Fruit fly (Drosophila melanogaster): ENCODE measurements around the gene CG18746.

Gene CG18746

dm6 chr3R:7809662-7810621, 20.0 kb upstream of the CG18746 start, which contains the start of the genes CG2993 and sgll (continued):
- TF ChIP-seq tin (GFP tag; optimal IDR thresholded peaks at IDR 0.05) (peak; percentile 97), ara (GFP tag; IDR thresholded peaks at IDR 0.05) (peak; percentile 82), wek (GFP tag; optimal IDR thresholded peaks at IDR 0.05) (peak; percentile 62), lbe (GFP tag; optimal IDR thresholded peaks at IDR 0.05) (peak; percentile 42), ind (GFP tag; optimal IDR thresholded peaks at IDR 0.05) (peak; percentile 95), fu2 (GFP tag; optimal IDR thresholded peaks at IDR 0.05) (peak; percentile 83), emc (GFP tag; optimal IDR thresholded peaks at IDR 0.05) (peak; percentile 91), Doc2 (GFP tag; IDR thresholded peaks at IDR 0.05) (peak; percentile 84), CG11085 (GFP tag; IDR thresholded peaks at IDR 0.05) (peak; percentile 94), CG17359 (tag; optimal IDR thresholded peaks at IDR 0.05) (peak; percentile 92), Opbp (GFP tag; IDR thresholded peaks at IDR 0.05; ENCODE audit: partially characterized antibody) (peak; percentile 80), CG30431 (GFP tag; optimal IDR thresholded peaks at IDR 0.05) (peak; percentile 91), pho (GFP tag; optimal IDR thresholded peaks at IDR 0.05) (peak; percentile 78), dimm (GFP tag; IDR thresholded peaks at IDR 0.05) (peak; percentile 62), CG7357 (GFP tag; IDR thresholded peaks at IDR 0.05) (peak; percentile 80), Fer1 (GFP tag; optimal IDR thresholded peaks at IDR 0.05) (peak; percentile 67), Neu2 (GFP tag; optimal IDR thresholded peaks at IDR 0.05; ENCODE audit: borderline replicate concordance) (peak; percentile 55), CG3847 (GFP tag; IDR thresholded peaks at IDR 0.05) (peak; percentile 92), CG4617 (GFP tag; optimal IDR thresholded peaks at IDR 0.05; ENCODE audit: borderline replicate concordance) (peak; percentile 86), gt (GFP tag; IDR thresholded peaks at IDR 0.05) (peak; percentile 83), CG14050 (GFP tag; IDR thresholded peaks at IDR 0.05) (peak; percentile 79), al (GFP tag; IDR thresholded peaks at IDR 0.05) (peak; percentile 81), CTCF (GFP tag; optimal IDR thresholded peaks at IDR 0.05) (peak; percentile 100), tll (GFP tag; optimal IDR thresholded peaks at IDR 0.05) (no peak), Nf-YB (GFP tag; optimal IDR thresholded peaks at IDR 0.05) (no peak), bsh (GFP tag; optimal IDR thresholded peaks at IDR 0.05) (peak in 1 of 2 experiments; percentile 87), tx (GFP tag; optimal IDR thresholded peaks at IDR 0.05) (peak; percentile 80), sisA (GFP tag; IDR thresholded peaks at IDR 0.05) (peak; percentile 96), CG8924 (tag; optimal IDR thresholded peaks at IDR 0.05) (no peak), org-1 (GFP tag; optimal IDR thresholded peaks at IDR 0.05) (peak; percentile 83), CG18764 (GFP tag; optimal IDR thresholded peaks at IDR 0.05) (peak; percentile 90), Optix (GFP tag; IDR thresholded peaks at IDR 0.05) (peak; percentile 93), Mes4 (GFP tag; optimal IDR thresholded peaks at IDR 0.05) (peak; percentile 94), chm (GFP tag; IDR thresholded peaks at IDR 0.05) (peak; percentile 95), CG32772 (GFP tag; IDR thresholded peaks at IDR 0.05) (peak; percentile 95), ttk (GFP tag; IDR thresholded peaks at IDR 0.05) (peak; percentile 89), sim (GFP tag; IDR thresholded peaks at IDR 0.05) (peak; percentile 44; the same call in 1 of the 2 replicates), Ets65A (GFP tag) (peak; percentile 99), CG30020 (tag; optimal IDR thresholded peaks at IDR 0.05) (peak; percentile 24), btn (GFP tag; optimal IDR thresholded peaks at IDR 0.05) (peak; percentile 90), NC2β (GFP tag; optimal IDR thresholded peaks at IDR 0.05) (peak; percentile 95), gcm2 (GFP tag; optimal IDR thresholded peaks at IDR 0.05) (peak; percentile 69), CG17186 (GFP tag; optimal IDR thresholded peaks at IDR 0.05) (peak; percentile 70), tio (GFP tag; optimal IDR thresholded peaks at IDR 0.05) (peak; percentile 89), CG10565 (GFP tag; optimal IDR thresholded peaks at IDR 0.05) (no peak), CG7963 (GFP tag; IDR thresholded peaks at IDR 0.05; ENCODE audit: partially characterized antibody) (no peak), seq (GFP tag; IDR thresholded peaks at IDR 0.05) (peak; percentile 72), Hmr (GFP tag; optimal IDR thresholded peaks at IDR 0.05) (peak; percentile 94), CG9437 (GFP tag; optimal IDR thresholded peaks at IDR 0.05) (peak; percentile 51)
